Worm (Caenorhabditis elegans) whole organism, L1 larva: ENCODE results near the gene hlh-1.
A peak's percentile ranks its signal among the peaks of the same experiment; 100 is the strongest.

Source experiments
- ceh-82 ChIP-seq, 3 experiments: fragments of 150-350 bp in 1 of 3; sonication (generic microtip) in 2 of 3; optimal IDR thresholded peaks; 2 replicates each; lab custom pipeline; 2014 to 2017; ENCODE audit warnings: missing biosample characterization in 3 of 3, missing genetic modification characterization in 3 of 3
- elt-3 ChIP-seq, 6 experiments: fragments of 150-350 bp in 1 of 6; sonication (generic microtip); optimal IDR thresholded peaks; 2 replicates each; lab custom pipeline; 2017 to 2018; ENCODE audit warnings: missing biosample characterization in 6 of 6, missing genetic modification characterization in 6 of 6, inconsistent platforms in 1 of 6
- hlh-17 ChIP-seq: fragments of 200-800 bp; sonication (Bioruptor generic); optimal IDR thresholded peaks from 2 replicates; lab custom pipeline; 2018; ENCODE audit warnings: missing genetic modification characterization, mild to moderate bottlenecking, missing compliant biosample characterization, moderate library complexity, borderline replicate concordance
- lin-13 ChIP-seq: fragments of 150-350 bp; optimal IDR thresholded peaks from 2 replicates; lab custom pipeline; 2014; ENCODE audit warnings: missing biosample characterization, missing genetic modification reagents, missing genetic modification characterization
- mdl-1 ChIP-seq, 2 experiments: fragments of 150-350 bp; optimal IDR thresholded peaks; 2 replicates each; lab custom pipeline; 2014 to 2017; ENCODE audit warnings: missing biosample characterization in 2 of 2, missing genetic modification characterization in 2 of 2, inconsistent platforms in 1 of 2
- mep-1 ChIP-seq: fragments of 150-350 bp; optimal IDR thresholded peaks from 2 replicates; lab custom pipeline; 2014; ENCODE audit warnings: missing biosample characterization, missing genetic modification characterization
- pqm-1 ChIP-seq: sonication (generic microtip); optimal IDR thresholded peaks from 3 replicates; lab custom pipeline; 2017; ENCODE audit warnings: missing biosample characterization, missing genetic modification characterization
- sptf-1 ChIP-seq: fragments of 150-350 bp; optimal IDR thresholded peaks from 2 replicates; lab custom pipeline; 2014; ENCODE audit warnings: missing biosample characterization, missing genetic modification characterization
- tlp-1 ChIP-seq: fragments of 150-350 bp; optimal IDR thresholded peaks from 2 replicates; lab custom pipeline; 2014; ENCODE audit warnings: missing biosample characterization, missing genetic modification characterization
- zag-1 ChIP-seq: fragments of 150-350 bp; optimal IDR thresholded peaks from 2 replicates; lab custom pipeline; 2014; ENCODE audit warnings: missing biosample characterization, missing genetic modification characterization
- ztf-11 ChIP-seq, 2 experiments: sonication (generic microtip); optimal IDR thresholded peaks; 2 replicates each; lab custom pipeline; 2016 to 2017; ENCODE audit warnings: missing genetic modification characterization in 2 of 2, missing biosample characterization in 1 of 2, missing compliant biosample characterization in 1 of 2

ce11 chrII:4518300-4518907 lies at the start of gene hlh-1:
- TF ChIP-seq mdl-1 (tag; optimal IDR thresholded peaks at IDR 0.05; lab: Kevin White, UChicago) = no peak
- no peak for TF ChIP-seq ztf-11 (tag; optimal IDR thresholded peaks at IDR 0.05; lab: Kevin White, UChicago)
- TF ChIP-seq elt-3 (tag; optimal IDR thresholded peaks at IDR 0.05; lab: Kevin White, UChicago) = no peak
- TF ChIP-seq lin-13 (GFP tag; lab: Kevin White, UChicago) = peak; percentile 4
- TF ChIP-seq pqm-1 (tag; lab: Kevin White, UChicago) = no peak
- TF ChIP-seq sptf-1 (tag; lab: Kevin White, UChicago) = no peak
- TF ChIP-seq mep-1 (tag; lab: Kevin White, UChicago) = no peak
- no peak for TF ChIP-seq tlp-1
- TF ChIP-seq zag-1 (tag; lab: Kevin White, UChicago) = no peak
- no peak for TF ChIP-seq ceh-82 (tag; optimal IDR thresholded peaks at IDR 0.05; lab: Kevin White, UChicago)
- TF ChIP-seq hlh-17 (GFP tag; lab: Kevin White, UChicago) = no peak
